Worm (Caenorhabditis elegans) whole organism, L4 larva: ENCODE measurements around the gene C16C10.2.

Experiments used
- D1046.2 ChIP-seq: fragments of 200-800 bp; sonication (Bioruptor generic); IDR thresholded peaks from 2 replicates; pipeline ENCODE4 v1.3.6; 2022; ENCODE audit warnings: missing genetic modification characterization, missing compliant biosample characterization
- F10B5.3 ChIP-seq: sonication (generic microtip); optimal IDR thresholded peaks from 2 replicates; lab custom pipeline; 2016; ENCODE audit warnings: mild to moderate bottlenecking, missing genetic modification characterization, missing compliant biosample characterization
- F44E2.7 ChIP-seq: fragments of 200-800 bp; sonication (Bioruptor generic); IDR thresholded peaks from 2 replicates; pipeline ENCODE4 v2.1.2; 2022; ENCODE audit warnings: missing genetic modification characterization, missing compliant biosample characterization
- F49E8.2 ChIP-seq: sonication (generic microtip); optimal IDR thresholded peaks from 2 replicates; lab custom pipeline; 2016; ENCODE audit warnings: missing compliant biosample characterization, mild to moderate bottlenecking, missing genetic modification characterization, borderline replicate concordance
- T26A8.4 ChIP-seq: fragments of 200-800 bp; sonication (Bioruptor generic); IDR thresholded peaks from 2 replicates; pipeline ENCODE4 v1.3.6; 2022; ENCODE audit warnings: missing genetic modification characterization, missing compliant biosample characterization
- Y48G9A.11 ChIP-seq: fragments of 200-800 bp; sonication (Bioruptor generic); IDR thresholded peaks from 2 replicates; pipeline ENCODE4 v1.3.6; 2022; ENCODE audit warnings: missing genetic modification reagents, missing genetic modification characterization, missing compliant biosample characterization
- ZK337.2 ChIP-seq: fragments of 200-800 bp; sonication (Bioruptor generic); IDR thresholded peaks from 2 replicates; pipeline ENCODE4 v1.3.6; 2022; ENCODE audit warnings: missing genetic modification reagents, missing genetic modification characterization, missing compliant biosample characterization
- ZK546.5 ChIP-seq, 2 experiments: sonication (generic microtip); optimal IDR thresholded peaks; 2 replicates each; lab custom pipeline; 2017; ENCODE audit warnings: missing biosample characterization in 2 of 2, missing genetic modification characterization in 2 of 2
- aha-1 ChIP-seq: fragments of 150-350 bp; peaks from one replicate; lab custom pipeline; 2014; ENCODE audit warnings: missing biosample characterization, missing genetic modification characterization
- ama-1 ChIP-seq: fragments of 150-350 bp; optimal IDR thresholded peaks from 2 replicates; lab custom pipeline; 2014; ENCODE audit warnings: inconsistent platforms, mixed read lengths
- arid-1 ChIP-seq: fragments of 200-800 bp; sonication (Bioruptor generic); conservative IDR thresholded peaks from 2 replicates; pipeline ENCODE4 v1.3.6; 2022; ENCODE audit warnings: missing genetic modification reagents, missing genetic modification characterization, missing compliant biosample characterization
- ceh-62 ChIP-seq: sonication (generic microtip); optimal IDR thresholded peaks from 2 replicates; lab custom pipeline; 2017; ENCODE audit warnings: missing biosample characterization, missing genetic modification characterization
- ceh-82 ChIP-seq: sonication (generic microtip); optimal IDR thresholded peaks from 2 replicates; lab custom pipeline; 2017; ENCODE audit warnings: missing biosample characterization, missing genetic modification characterization
- cey-2 ChIP-seq: sonication (generic microtip); optimal IDR thresholded peaks from 3 replicates; lab custom pipeline; 2017; ENCODE audit warnings: missing genetic modification characterization, mild to moderate bottlenecking, missing compliant biosample characterization, antibody characterized with exemption, borderline replicate concordance; ENCODE audit not compliant: insufficient read depth
- ctbp-1 ChIP-seq: fragments of 200-800 bp; sonication (Bioruptor generic); IDR thresholded peaks from 2 replicates; pipeline ENCODE4 v1.3.6; 2022; ENCODE audit warnings: missing genetic modification reagents, missing genetic modification characterization, missing compliant biosample characterization
- daf-12 ChIP-seq: fragments of 150-350 bp; optimal IDR thresholded peaks from 2 replicates; lab custom pipeline; 2014; ENCODE audit warnings: missing biosample characterization, missing genetic modification reagents, missing genetic modification characterization
- daf-19 ChIP-seq: fragments of 200-800 bp; sonication (Bioruptor generic); conservative IDR thresholded peaks from 2 replicates; pipeline ENCODE4 v1.3.6; 2022; ENCODE audit warnings: missing genetic modification characterization, missing compliant biosample characterization
- daf-8 ChIP-seq: fragments of 200-800 bp; sonication (Bioruptor generic); IDR thresholded peaks from 2 replicates; pipeline ENCODE4 v1.3.6; 2022; ENCODE audit warnings: missing genetic modification characterization, missing compliant biosample characterization
- dmd-6 ChIP-seq: fragments of 200-800 bp; sonication (Bioruptor generic); IDR thresholded peaks from 2 replicates; pipeline ENCODE4 v1.3.6; 2022; ENCODE audit warnings: missing genetic modification reagents, missing genetic modification characterization, missing compliant biosample characterization
- dmd-8 ChIP-seq: fragments of 200-800 bp; sonication (Bioruptor generic); IDR thresholded peaks from 2 replicates; pipeline ENCODE4 v1.3.6; 2022; ENCODE audit warnings: missing genetic modification characterization, missing compliant biosample characterization
- dve-1 ChIP-seq: sonication (generic microtip); optimal IDR thresholded peaks from 2 replicates; lab custom pipeline; 2017; ENCODE audit warnings: antibody characterized with exemption, mild to moderate bottlenecking, missing genetic modification characterization, missing compliant biosample characterization; ENCODE audit not compliant: insufficient read depth
- egl-27 ChIP-seq: sonication (generic microtip); optimal IDR thresholded peaks from 3 replicates; lab custom pipeline; 2017; ENCODE audit warnings: missing biosample characterization, missing genetic modification reagents, missing genetic modification characterization
- fkh-10 ChIP-seq: fragments of 150-350 bp; optimal IDR thresholded peaks from 2 replicates; lab custom pipeline; 2014; ENCODE audit warnings: missing biosample characterization, missing genetic modification reagents, missing genetic modification characterization
- fos-1 ChIP-seq: fragments of 150-350 bp; optimal IDR thresholded peaks from 2 replicates; lab custom pipeline; 2014; ENCODE audit warnings: missing biosample characterization, missing genetic modification characterization
- gei-8 ChIP-seq: fragments of 200-800 bp; sonication (Bioruptor generic); optimal IDR thresholded peaks from 2 replicates; lab custom pipeline; 2018; ENCODE audit warnings: mild to moderate bottlenecking, missing genetic modification characterization, missing compliant biosample characterization
- hlh-11 ChIP-seq: fragments of 200-800 bp; sonication (Bioruptor generic); optimal IDR thresholded peaks from 2 replicates; lab custom pipeline; 2018; ENCODE audit warnings: mild to moderate bottlenecking, missing genetic modification characterization, missing compliant biosample characterization
- hlh-30 ChIP-seq: sonication (generic microtip); optimal IDR thresholded peaks from 2 replicates; lab custom pipeline; 2017; ENCODE audit warnings: antibody characterized with exemption, mild to moderate bottlenecking, missing genetic modification characterization, missing compliant biosample characterization; ENCODE audit not compliant: insufficient read depth
- hmg-1.1 ChIP-seq: fragments of 200-800 bp; sonication (Bioruptor generic); IDR thresholded peaks from 2 replicates; pipeline ENCODE4 v1.3.6; 2022; ENCODE audit warnings: missing genetic modification reagents, missing genetic modification characterization, missing compliant biosample characterization
- jun-1 ChIP-seq: fragments of 150-350 bp; optimal IDR thresholded peaks from 2 replicates; lab custom pipeline; 2014; ENCODE audit warnings: missing biosample characterization, missing genetic modification reagents, missing genetic modification characterization
- lin-1 ChIP-seq: fragments of 200-800 bp; sonication (Bioruptor generic); IDR thresholded peaks from 2 replicates; pipeline ENCODE4 v1.3.6; 2022; ENCODE audit warnings: missing genetic modification reagents, missing genetic modification characterization, missing compliant biosample characterization
- lin-13 ChIP-seq: fragments of 150-350 bp; optimal IDR thresholded peaks from 2 replicates; lab custom pipeline; 2014; ENCODE audit warnings: missing biosample characterization, missing genetic modification reagents, missing genetic modification characterization
- madf-9 ChIP-seq: fragments of 200-800 bp; sonication (Bioruptor generic); conservative IDR thresholded peaks from 2 replicates; pipeline ENCODE4 v1.3.6; 2022; ENCODE audit warnings: missing genetic modification reagents, missing genetic modification characterization, missing compliant biosample characterization
- mep-1 ChIP-seq: fragments of 150-350 bp; sonication (generic microtip); optimal IDR thresholded peaks from 3 replicates; lab custom pipeline; 2014; ENCODE audit warnings: missing biosample characterization, missing genetic modification characterization
- mes-2 ChIP-seq: sonication (generic microtip); optimal IDR thresholded peaks from 2 replicates; lab custom pipeline; 2016; ENCODE audit warnings: missing genotype, mild to moderate bottlenecking, missing genetic modification characterization, missing compliant biosample characterization; ENCODE audit not compliant: poor library complexity, severe bottlenecking
- mxl-3 ChIP-seq: fragments of 200-800 bp; sonication (Bioruptor generic); optimal IDR thresholded peaks from 2 replicates; lab custom pipeline; 2018; ENCODE audit warnings: mild to moderate bottlenecking, missing genetic modification characterization, missing compliant biosample characterization
- nhr-10 ChIP-seq: fragments of 150-350 bp; optimal IDR thresholded peaks from 2 replicates; lab custom pipeline; 2014; ENCODE audit warnings: missing biosample characterization, missing genetic modification characterization
- nhr-11 ChIP-seq: fragments of 150-350 bp; optimal IDR thresholded peaks from 2 replicates; lab custom pipeline; 2014; ENCODE audit warnings: missing biosample characterization, missing genetic modification characterization
- nhr-111 ChIP-seq: fragments of 200-800 bp; sonication (Bioruptor generic); optimal IDR thresholded peaks from 2 replicates; lab custom pipeline; 2018; ENCODE audit warnings: mild to moderate bottlenecking, missing genetic modification characterization, missing compliant biosample characterization
- nhr-41 ChIP-seq: fragments of 200-800 bp; sonication (Bioruptor generic); IDR thresholded peaks from 2 replicates; pipeline ENCODE4 v1.3.6; 2022; ENCODE audit warnings: missing genetic modification reagents, missing genetic modification characterization, missing compliant biosample characterization
- nhr-42 ChIP-seq: fragments of 200-800 bp; sonication (Bioruptor generic); IDR thresholded peaks from 2 replicates; pipeline ENCODE4 v1.3.6; 2022; ENCODE audit warnings: missing genetic modification characterization, missing compliant biosample characterization
- pha-4 ChIP-seq, 2 experiments: fragments of 150-350 bp in 1 of 2; fragments of 200-800 bp in 1 of 2; sonication (Bioruptor generic) in 1 of 2; IDR thresholded peaks in 1 of 2; optimal IDR thresholded peaks in 1 of 2; 2 replicates each; pipeline versions ENCODE4 v1.3.6 to Lab custom; 2014 to 2022; ENCODE audit warnings: missing genetic modification characterization in 2 of 2, missing genetic modification reagents in 2 of 2, missing biosample characterization in 1 of 2, missing compliant biosample characterization in 1 of 2
- rbr-2 ChIP-seq: sonication (generic microtip); optimal IDR thresholded peaks from 2 replicates; lab custom pipeline; 2016; ENCODE audit warnings: missing genotype, missing genetic modification characterization, missing compliant biosample characterization
- sdz-12 ChIP-seq: fragments of 200-800 bp; sonication (Bioruptor generic); optimal IDR thresholded peaks from 2 replicates; lab custom pipeline; 2018; ENCODE audit warnings: mild to moderate bottlenecking, missing genetic modification characterization, missing compliant biosample characterization
- snpc-4 ChIP-seq: fragments of 150-350 bp; optimal IDR thresholded peaks from 2 replicates; lab custom pipeline; 2014; ENCODE audit warnings: missing biosample characterization, missing genetic modification characterization
- spr-1 ChIP-seq: sonication (generic microtip); optimal IDR thresholded peaks from 2 replicates; lab custom pipeline; 2016; ENCODE audit warnings: mild to moderate bottlenecking, missing genetic modification characterization, missing compliant biosample characterization
- spr-3 ChIP-seq: fragments of 200-800 bp; sonication (Bioruptor generic); optimal IDR thresholded peaks from 2 replicates; lab custom pipeline; 2018; ENCODE audit warnings: mild to moderate bottlenecking, missing genetic modification characterization, missing compliant biosample characterization
- tag-97 ChIP-seq: fragments of 200-800 bp; sonication (Bioruptor generic); IDR thresholded peaks from 2 replicates; pipeline ENCODE4 v1.3.6; 2022; ENCODE audit warnings: missing genetic modification characterization, missing compliant biosample characterization
- tra-1 ChIP-seq: fragments of 200-800 bp; sonication (Bioruptor generic); IDR thresholded peaks from 2 replicates; pipeline ENCODE4 v1.3.6; 2022; ENCODE audit warnings: missing genetic modification reagents, missing genetic modification characterization, missing compliant biosample characterization
- unc-130 ChIP-seq: sonication (generic microtip); optimal IDR thresholded peaks from 2 replicates; lab custom pipeline; 2016; ENCODE audit warnings: missing genetic modification reagents, missing genetic modification characterization, missing compliant biosample characterization
- unc-39 ChIP-seq: sonication (generic microtip); optimal IDR thresholded peaks from 2 replicates; lab custom pipeline; 2017; ENCODE audit warnings: missing biosample characterization, missing genetic modification characterization
- zfp-2 ChIP-seq: sonication (generic microtip); optimal IDR thresholded peaks from 2 replicates; lab custom pipeline; 2016; ENCODE audit warnings: mild to moderate bottlenecking, missing genetic modification characterization, missing compliant biosample characterization

The C16C10.2 gene

ce11 chrIII:4193659-4194103 is 15.2 kb upstream of the C16C10.2 start, which contains the start of gene xbp-1 (continued):
- TF ChIP-seq nhr-111 (no peak), nhr-10 (tag; lab: Kevin White, UChicago) (peak; percentile 76), arid-1 (GFP tag; lab: Robert Waterston, UW) (no peak), fkh-10 (GFP tag; lab: Kevin White, UChicago) (peak; percentile 76), mes-2 (tag; lab: Kevin White, UChicago) (peak; percentile 90), tra-1 (GFP tag; lab: Robert Waterston, UW) (peak; percentile 81), ZK546.5 (tag; optimal IDR thresholded peaks at IDR 0.05; lab: Kevin White, UChicago) (no peak), snpc-4 (tag; lab: Kevin White, UChicago) (no peak), rbr-2 (tag; lab: Kevin White, UChicago) (peak; percentile 92), dmd-8 (no peak), gei-8 (GFP tag; lab: Kevin White, UChicago) (no peak), nhr-41 (GFP tag; lab: Robert Waterston, UW) (peak; percentile 79), spr-3 (GFP tag; lab: Kevin White, UChicago) (peak; percentile 23), mep-1 (peak; percentile 92), jun-1 (tag; lab: Kevin White, UChicago) (peak; percentile 93), daf-12 (tag; lab: Kevin White, UChicago) (no peak), hlh-11 (tag; lab: Kevin White, UChicago) (peak; percentile 98), pha-4 (GFP tag; IDR thresholded peaks at IDR 0.05; lab: Robert Waterston, UW) (peak; percentile 77), pha-4 (tag; optimal IDR thresholded peaks at IDR 0.05; lab: Kevin White, UChicago) (no peak), cey-2 (tag; lab: Kevin White, UChicago) (no peak), hmg-1.1 (GFP tag; lab: Robert Waterston, UW) (peak; percentile 75), lin-13 (peak; percentile 94), ZK337.2 (0 out of 2 replicates have a peak, but pooled peaks have one; percentile 23), hlh-30 (tag; lab: Kevin White, UChicago) (peak; percentile 94), nhr-42 (GFP tag; lab: Robert Waterston, UW) (0 out of 2 replicates have a peak, but pooled peaks have one; percentile 64), dmd-6 (GFP tag; lab: Robert Waterston, UW) (peak; percentile 98), daf-8 (GFP tag; lab: Robert Waterston, UW) (no peak), daf-19 (peak; percentile 45; the same call in 1 of the 2 replicates), D1046.2 (GFP tag; lab: Robert Waterston, UW) (no peak), zfp-2 (tag; lab: Kevin White, UChicago) (peak; percentile 49), egl-27 (tag; lab: Kevin White, UChicago) (peak; percentile 5), unc-130 (no peak), spr-1 (peak; percentile 30), ctbp-1 (GFP tag; lab: Robert Waterston, UW) (peak; percentile 75; the same call in 1 of the 2 replicates), lin-1 (GFP tag; lab: Robert Waterston, UW) (peak; percentile 99), F44E2.7 (GFP tag; lab: Robert Waterston, UW) (no peak), fos-1 (tag; lab: Kevin White, UChicago) (no peak), mxl-3 (GFP tag; lab: Kevin White, UChicago) (peak; percentile 97), unc-39 (no peak), ceh-62 (tag; lab: Kevin White, UChicago) (no peak), ceh-82 (tag; lab: Kevin White, UChicago) (no peak), aha-1 (tag; lab: Kevin White, UChicago) (peak; percentile 99), madf-9 (GFP tag; lab: Robert Waterston, UW) (peak; percentile 82), dve-1 (tag; lab: Kevin White, UChicago) (peak; percentile 99), Y48G9A.11 (GFP tag; lab: Robert Waterston, UW) (no peak), F10B5.3 (tag; lab: Kevin White, UChicago) (no peak), nhr-11 (tag; lab: Kevin White, UChicago) (peak; percentile 96), F49E8.2 (tag; lab: Kevin White, UChicago) (no peak), T26A8.4 (peak; percentile 58), sdz-12 (GFP tag; lab: Kevin White, UChicago) (peak; percentile 50), tag-97 (GFP tag; lab: Robert Waterston, UW) (no peak), ama-1 (lab: Kevin White, UChicago) (peak; percentile 91)
